Worm (Caenorhabditis elegans) whole organism, mixed stage, embryonic: ENCODE measurements around the gene msp-78.

Experiments used
- ceh-83 ChIP-seq: fragments of 200-800 bp; sonication (Bioruptor generic); optimal IDR thresholded peaks from 2 replicates; lab custom pipeline; 2018; ENCODE audit warnings: mild to moderate bottlenecking, missing genetic modification characterization, missing compliant biosample characterization
- ces-1 ChIP-seq: fragments of 150-350 bp; optimal IDR thresholded peaks from 2 replicates; lab custom pipeline; 2014; ENCODE audit warnings: missing biosample characterization, missing genetic modification reagents, missing genetic modification characterization
- elt-3 ChIP-seq: fragments of 150-350 bp; optimal IDR thresholded peaks from 2 replicates; lab custom pipeline; 2014; ENCODE audit warnings: missing biosample characterization, missing genetic modification characterization
- lin-13 ChIP-seq: fragments of 150-350 bp; optimal IDR thresholded peaks from 2 replicates; lab custom pipeline; 2014; ENCODE audit warnings: missing biosample characterization, missing genetic modification characterization
- mls-2 ChIP-seq: sonication (generic microtip); optimal IDR thresholded peaks from 2 replicates; lab custom pipeline; 2016; ENCODE audit warnings: mild to moderate bottlenecking, missing genetic modification characterization, moderate library complexity, missing compliant biosample characterization
- nhr-12 ChIP-seq: fragments of 150-350 bp; optimal IDR thresholded peaks from 2 replicates; lab custom pipeline; 2014; ENCODE audit warnings: missing biosample characterization, missing genetic modification characterization
- nhr-237 ChIP-seq: fragments of 150-350 bp; optimal IDR thresholded peaks from 2 replicates; lab custom pipeline; 2014; ENCODE audit warnings: missing biosample characterization, missing genetic modification characterization
- nhr-76 ChIP-seq: sonication (generic microtip); optimal IDR thresholded peaks from 2 replicates; lab custom pipeline; 2017; ENCODE audit warnings: missing biosample characterization, missing genetic modification characterization
- snpc-4 ChIP-seq: fragments of 150-350 bp; optimal IDR thresholded peaks from 2 replicates; lab custom pipeline; 2014; ENCODE audit warnings: missing biosample characterization, missing genetic modification characterization
- unc-39 ChIP-seq: fragments of 150-350 bp; optimal IDR thresholded peaks from 2 replicates; lab custom pipeline; 2014; ENCODE audit warnings: missing biosample characterization, missing genetic modification characterization
- ztf-11 ChIP-seq: fragments of 150-350 bp; optimal IDR thresholded peaks from 2 replicates; lab custom pipeline; 2014; ENCODE audit warnings: missing biosample characterization, missing genetic modification characterization

DNA sequence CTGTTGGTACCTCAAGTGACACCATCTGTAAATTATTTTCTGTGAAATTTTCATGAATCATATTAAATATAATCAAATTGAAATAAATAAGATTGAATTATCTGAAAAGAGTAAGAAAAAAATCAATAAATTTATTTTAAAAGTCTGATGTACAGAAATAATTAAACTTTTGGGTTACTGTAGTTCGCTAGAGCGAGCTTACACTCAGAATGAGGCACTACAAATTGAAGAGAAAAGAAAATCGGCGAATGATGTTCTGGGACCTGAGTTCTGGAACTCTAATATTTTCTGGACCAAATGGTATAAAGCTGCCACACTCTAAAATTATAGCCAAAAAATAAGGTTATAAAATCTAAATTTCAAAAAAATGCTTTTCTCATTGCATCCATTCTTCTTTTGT lies 35.9 kb upstream of the msp-78 start:
- TF ChIP-seq nhr-76 (no peak), unc-39 (tag; lab: Kevin White, UChicago) (no peak), elt-3 (tag; lab: Kevin White, UChicago) (no peak), snpc-4 (tag; lab: Kevin White, UChicago) (no peak), ceh-83 (no peak), nhr-12 (tag; lab: Kevin White, UChicago) (no peak), lin-13 (tag; lab: Kevin White, UChicago) (no peak), nhr-237 (tag; lab: Kevin White, UChicago) (no peak), mls-2 (no peak), ces-1 (GFP tag; lab: Kevin White, UChicago) (no peak), ztf-11 (no peak)
